Fruit fly (Drosophila melanogaster) Kc167 (cell line): ENCODE results near the gene CG13113.

Experiments used
- Myc ChIP-seq: fragments of >200 bp; optimal IDR thresholded peaks from 2 replicates; lab custom pipeline; 2017; ENCODE audit warnings: missing external identifiers
- psq ChIP-seq: fragments of >200 bp; optimal IDR thresholded peaks from 2 replicates; lab custom pipeline; 2017; ENCODE audit warnings: missing external identifiers

dm6 chr2L:9585942-9586341 lies 42.0 kb downstream of the CG13113 start:
- TF ChIP-seq Myc (lab: Kevin White, UChicago) (no peak), psq (no peak)
